Worm (Caenorhabditis elegans) whole organism, L4 larva: ENCODE measurements around the gene nrfl-1.

ENCODE experiments used
- D1046.2 ChIP-seq: fragments of 200-800 bp; sonication (Bioruptor generic); IDR thresholded peaks from 2 replicates; pipeline ENCODE4 v1.3.6; 2022; ENCODE audit warnings: missing genetic modification characterization, missing compliant biosample characterization
- F44E2.7 ChIP-seq: fragments of 200-800 bp; sonication (Bioruptor generic); IDR thresholded peaks from 2 replicates; pipeline ENCODE4 v2.1.2; 2022; ENCODE audit warnings: missing genetic modification characterization, missing compliant biosample characterization
- T26A8.4 ChIP-seq: fragments of 200-800 bp; sonication (Bioruptor generic); IDR thresholded peaks from 2 replicates; pipeline ENCODE4 v1.3.6; 2022; ENCODE audit warnings: missing genetic modification characterization, missing compliant biosample characterization
- ZK337.2 ChIP-seq: fragments of 200-800 bp; sonication (Bioruptor generic); IDR thresholded peaks from 2 replicates; pipeline ENCODE4 v1.3.6; 2022; ENCODE audit warnings: missing genetic modification reagents, missing genetic modification characterization, missing compliant biosample characterization
- ZK546.5 ChIP-seq, 2 experiments: sonication (generic microtip); optimal IDR thresholded peaks; 2 replicates each; lab custom pipeline; 2017; ENCODE audit warnings: missing biosample characterization in 2 of 2, missing genetic modification characterization in 2 of 2
- attf-4 ChIP-seq: sonication (generic microtip); optimal IDR thresholded peaks from 3 replicates; lab custom pipeline; 2017; ENCODE audit warnings: missing biosample characterization, missing genetic modification characterization
- ceh-20 ChIP-seq: fragments of 200-800 bp; sonication (Bioruptor generic); IDR thresholded peaks from 2 replicates; pipeline ENCODE4 v1.3.6; 2022; ENCODE audit warnings: missing genetic modification reagents, missing genetic modification characterization, missing compliant biosample characterization
- ceh-32 ChIP-seq: sonication (generic microtip); optimal IDR thresholded peaks from 2 replicates; lab custom pipeline; 2016; ENCODE audit warnings: mild to moderate bottlenecking, missing genetic modification characterization, missing compliant biosample characterization; ENCODE audit not compliant: poor library complexity
- ceh-44 ChIP-seq: fragments of 200-800 bp; sonication (Bioruptor generic); IDR thresholded peaks from 2 replicates; pipeline ENCODE4 v1.3.6; 2022; ENCODE audit warnings: missing genetic modification reagents, missing genetic modification characterization, missing compliant biosample characterization
- ceh-62 ChIP-seq: sonication (generic microtip); optimal IDR thresholded peaks from 2 replicates; lab custom pipeline; 2017; ENCODE audit warnings: missing biosample characterization, missing genetic modification characterization
- daf-12 ChIP-seq: fragments of 150-350 bp; optimal IDR thresholded peaks from 2 replicates; lab custom pipeline; 2014; ENCODE audit warnings: missing biosample characterization, missing genetic modification reagents, missing genetic modification characterization
- daf-16 ChIP-seq, 3 experiments: sonication (generic microtip); optimal IDR thresholded peaks; 2 replicates each; lab custom pipeline; 2016 to 2017; ENCODE audit warnings: missing genetic modification characterization in 3 of 3, missing genetic modification reagents in 3 of 3, mild to moderate bottlenecking in 2 of 3, missing compliant biosample characterization in 2 of 3, missing biosample characterization in 1 of 3, moderate library complexity in 1 of 3
- dmd-6 ChIP-seq: fragments of 200-800 bp; sonication (Bioruptor generic); IDR thresholded peaks from 2 replicates; pipeline ENCODE4 v1.3.6; 2022; ENCODE audit warnings: missing genetic modification reagents, missing genetic modification characterization, missing compliant biosample characterization
- dmd-9 ChIP-seq: fragments of 200-800 bp; sonication (Bioruptor generic); IDR thresholded peaks from 2 replicates; pipeline ENCODE4 v1.3.6; 2022; ENCODE audit warnings: missing genetic modification reagents, missing genetic modification characterization, missing compliant biosample characterization
- dpl-1 ChIP-seq: fragments of 150-350 bp; optimal IDR thresholded peaks from 2 replicates; lab custom pipeline; 2014; ENCODE audit warnings: missing biosample characterization, missing genetic modification reagents, missing genetic modification characterization
- dve-1 ChIP-seq: sonication (generic microtip); optimal IDR thresholded peaks from 2 replicates; lab custom pipeline; 2017; ENCODE audit warnings: antibody characterized with exemption, mild to moderate bottlenecking, missing genetic modification characterization, missing compliant biosample characterization; ENCODE audit not compliant: insufficient read depth
- fos-1 ChIP-seq: fragments of 150-350 bp; optimal IDR thresholded peaks from 2 replicates; lab custom pipeline; 2014; ENCODE audit warnings: missing biosample characterization, missing genetic modification characterization
- gei-8 ChIP-seq: fragments of 200-800 bp; sonication (Bioruptor generic); optimal IDR thresholded peaks from 2 replicates; lab custom pipeline; 2018; ENCODE audit warnings: mild to moderate bottlenecking, missing genetic modification characterization, missing compliant biosample characterization
- hif-1 ChIP-seq, 2 experiments: sonication (generic microtip); optimal IDR thresholded peaks; 2 replicates each; lab custom pipeline; 2016 to 2017; ENCODE audit warnings: missing compliant biosample characterization in 2 of 2, missing genetic modification characterization in 2 of 2, missing genetic modification reagents in 2 of 2, missing genotype in 2 of 2, mild to moderate bottlenecking in 1 of 2
- hlh-30 ChIP-seq: sonication (generic microtip); optimal IDR thresholded peaks from 2 replicates; lab custom pipeline; 2017; ENCODE audit warnings: antibody characterized with exemption, mild to moderate bottlenecking, missing genetic modification characterization, missing compliant biosample characterization; ENCODE audit not compliant: insufficient read depth
- lin-1 ChIP-seq: fragments of 200-800 bp; sonication (Bioruptor generic); IDR thresholded peaks from 2 replicates; pipeline ENCODE4 v1.3.6; 2022; ENCODE audit warnings: missing genetic modification reagents, missing genetic modification characterization, missing compliant biosample characterization
- lin-39 ChIP-seq: fragments of 150-350 bp; optimal IDR thresholded peaks from 2 replicates; lab custom pipeline; 2014; ENCODE audit warnings: missing biosample characterization, missing genetic modification reagents, missing genetic modification characterization
- lir-3 ChIP-seq: sonication (generic microtip); optimal IDR thresholded peaks from 2 replicates; lab custom pipeline; 2016; ENCODE audit warnings: mild to moderate bottlenecking, missing genetic modification characterization, missing compliant biosample characterization
- madf-5 ChIP-seq, 2 experiments: fragments of 200-800 bp; sonication (Bioruptor generic); IDR thresholded peaks; 2 replicates each; pipeline ENCODE4 v1.3.6; 2022; ENCODE audit warnings: missing compliant biosample characterization in 2 of 2, missing genetic modification characterization in 2 of 2
- mdl-1 ChIP-seq, 2 experiments: fragments of 150-350 bp in 1 of 2; sonication (generic microtip) in 1 of 2; optimal IDR thresholded peaks; 2 replicates each; lab custom pipeline; 2014 to 2017; ENCODE audit warnings: missing biosample characterization in 2 of 2, missing genetic modification characterization in 2 of 2
- mdt-29 ChIP-seq: fragments of 200-800 bp; sonication (Bioruptor generic); IDR thresholded peaks from 2 replicates; pipeline ENCODE4 v1.3.6; 2022; ENCODE audit warnings: missing genetic modification reagents, missing genetic modification characterization, missing compliant biosample characterization
- nhr-10 ChIP-seq: fragments of 150-350 bp; optimal IDR thresholded peaks from 2 replicates; lab custom pipeline; 2014; ENCODE audit warnings: missing biosample characterization, missing genetic modification characterization
- nhr-102 ChIP-seq: sonication (generic microtip); optimal IDR thresholded peaks from 2 replicates; lab custom pipeline; 2016; ENCODE audit warnings: mild to moderate bottlenecking, missing genetic modification characterization, moderate library complexity, missing compliant biosample characterization
- nhr-11 ChIP-seq: fragments of 150-350 bp; optimal IDR thresholded peaks from 2 replicates; lab custom pipeline; 2014; ENCODE audit warnings: missing biosample characterization, missing genetic modification characterization
- nhr-111 ChIP-seq: fragments of 200-800 bp; sonication (Bioruptor generic); optimal IDR thresholded peaks from 2 replicates; lab custom pipeline; 2018; ENCODE audit warnings: mild to moderate bottlenecking, missing genetic modification characterization, missing compliant biosample characterization
- nhr-28 ChIP-seq: fragments of 150-350 bp; optimal IDR thresholded peaks from 2 replicates; lab custom pipeline; 2014; ENCODE audit warnings: missing biosample characterization, missing genetic modification characterization
- nhr-48 ChIP-seq: sonication (generic microtip); optimal IDR thresholded peaks from 2 replicates; lab custom pipeline; 2016; ENCODE audit warnings: mild to moderate bottlenecking, missing genetic modification characterization, missing compliant biosample characterization
- rbr-2 ChIP-seq: sonication (generic microtip); optimal IDR thresholded peaks from 2 replicates; lab custom pipeline; 2016; ENCODE audit warnings: missing genotype, missing genetic modification characterization, missing compliant biosample characterization
- saeg-2 ChIP-seq: fragments of 200-800 bp; sonication (Bioruptor generic); IDR thresholded peaks from 2 replicates; pipeline ENCODE4 v1.3.6; 2022; ENCODE audit warnings: missing genetic modification reagents, missing genetic modification characterization, missing compliant biosample characterization
- zfp-2 ChIP-seq: sonication (generic microtip); optimal IDR thresholded peaks from 2 replicates; lab custom pipeline; 2016; ENCODE audit warnings: mild to moderate bottlenecking, missing genetic modification characterization, missing compliant biosample characterization
- zfp-3 ChIP-seq: fragments of 200-800 bp; sonication (Bioruptor generic); conservative IDR thresholded peaks from 2 replicates; pipeline ENCODE4 v1.3.6; 2022; ENCODE audit warnings: missing genetic modification reagents, missing genetic modification characterization, missing compliant biosample characterization
- zip-11 ChIP-seq: fragments of 200-800 bp; sonication (Bioruptor generic); IDR thresholded peaks from 2 replicates; pipeline ENCODE4 v1.3.6; 2022; ENCODE audit warnings: missing genetic modification characterization, missing compliant biosample characterization
- ztf-11 ChIP-seq: fragments of 150-350 bp; optimal IDR thresholded peaks from 2 replicates; lab custom pipeline; 2014; ENCODE audit warnings: missing biosample characterization, missing genetic modification characterization
- ztf-7 ChIP-seq: fragments of 150-350 bp; optimal IDR thresholded peaks from 2 replicates; lab custom pipeline; 2014; ENCODE audit warnings: missing biosample characterization, missing genetic modification characterization

nrfl-1 gene

ce11 chrIV:9146819-9147518 is 28.1 kb downstream of the nrfl-1 start, which contains the start of the genes rpb-12 and aly-2 (continued):
- TF ChIP-seq dpl-1 (GFP tag; lab: Kevin White, UChicago), result peak; percentile 78
- no peak for TF ChIP-seq ceh-44 (GFP tag; lab: Robert Waterston, UW)
- TF ChIP-seq attf-4 (tag; lab: Kevin White, UChicago), result no peak
- TF ChIP-seq hlh-30 (tag; lab: Kevin White, UChicago), result no peak
- no peak for TF ChIP-seq ceh-20 (GFP tag; lab: Robert Waterston, UW)
- no peak for TF ChIP-seq hif-1 (tag; optimal IDR thresholded peaks at IDR 0.05; lab: Kevin White, UChicago)

- TF ChIP-seq zfp-3 (GFP tag; lab: Robert Waterston, UW) (no peak), dmd-9 (GFP tag; lab: Robert Waterston, UW) (no peak), nhr-28 (tag; lab: Kevin White, UChicago) (no peak), ztf-11 (tag; lab: Kevin White, UChicago) (no peak), nhr-102 (tag; lab: Kevin White, UChicago) (no peak), lin-1 (GFP tag; lab: Robert Waterston, UW) (no peak), nhr-111 (no peak), F44E2.7 (no peak), saeg-2 (GFP tag; lab: Robert Waterston, UW) (no peak), gei-8 (GFP tag; lab: Kevin White, UChicago) (no peak), ZK546.5 (tag; optimal IDR thresholded peaks at IDR 0.05; lab: Kevin White, UChicago) (no peak), madf-5 (GFP tag; IDR thresholded peaks at IDR 0.05; lab: Robert Waterston, UW) (no peak), D1046.2 (GFP tag; lab: Robert Waterston, UW) (no peak), nhr-11 (no peak), daf-12 (tag; lab: Kevin White, UChicago) (no peak), ZK337.2 (GFP tag; lab: Robert Waterston, UW) (no peak), dve-1 (tag; lab: Kevin White, UChicago) (no peak), fos-1 (tag; lab: Kevin White, UChicago) (no peak)
Observed at ce11 chrIV:9150175-9150574, 31.3 kb downstream of the nrfl-1 start, which contains the start of gene F23B2.7. Gene F23B2.7, plus strand, starts transcription at chrIV:9150475.

- TF ChIP-seq ceh-32 (tag; lab: Kevin White, UChicago) (no peak), ceh-20 (GFP tag; lab: Robert Waterston, UW) (no peak), lir-3 (no peak), saeg-2 (GFP tag; lab: Robert Waterston, UW) (no peak), mdt-29 (GFP tag; lab: Robert Waterston, UW) (no peak), rbr-2 (tag; lab: Kevin White, UChicago) (no peak), zfp-2 (no peak), lin-39 (tag; lab: Kevin White, UChicago) (no peak), zip-11 (GFP tag; lab: Robert Waterston, UW) (no peak), ZK337.2 (GFP tag; lab: Robert Waterston, UW) (no peak), mdl-1 (tag; optimal IDR thresholded peaks at IDR 0.05; lab: Kevin White, UChicago) (no peak), nhr-10 (tag; lab: Kevin White, UChicago) (no peak), nhr-28 (tag; lab: Kevin White, UChicago) (no peak), T26A8.4 (GFP tag; lab: Robert Waterston, UW) (no peak), dmd-6 (no peak), daf-16 (GFP tag; optimal IDR thresholded peaks at IDR 0.05; lab: Kevin White, UChicago) (no peak), daf-16 (tag; optimal IDR thresholded peaks at IDR 0.05; lab: Kevin White, UChicago) (no peak), nhr-48 (tag; lab: Kevin White, UChicago) (no peak), ztf-7 (tag; lab: Kevin White, UChicago) (no peak), madf-5 (GFP tag; IDR thresholded peaks at IDR 0.05; lab: Robert Waterston, UW) (no peak), ceh-62 (tag; lab: Kevin White, UChicago) (no peak)
- TF ChIP-seq, all 104 proteins: peak for 0
Observed at ce11 chrIV:9154263-9154662, 35.4 kb downstream of the nrfl-1 start, which contains the start of gene F23B2.10. Gene F23B2.10, minus strand, starts transcription at chrIV:9154363.
